Worm (Caenorhabditis elegans): Measurements from ENCODE around the gene F30H5.3.

The F30H5.3 gene

DNA sequence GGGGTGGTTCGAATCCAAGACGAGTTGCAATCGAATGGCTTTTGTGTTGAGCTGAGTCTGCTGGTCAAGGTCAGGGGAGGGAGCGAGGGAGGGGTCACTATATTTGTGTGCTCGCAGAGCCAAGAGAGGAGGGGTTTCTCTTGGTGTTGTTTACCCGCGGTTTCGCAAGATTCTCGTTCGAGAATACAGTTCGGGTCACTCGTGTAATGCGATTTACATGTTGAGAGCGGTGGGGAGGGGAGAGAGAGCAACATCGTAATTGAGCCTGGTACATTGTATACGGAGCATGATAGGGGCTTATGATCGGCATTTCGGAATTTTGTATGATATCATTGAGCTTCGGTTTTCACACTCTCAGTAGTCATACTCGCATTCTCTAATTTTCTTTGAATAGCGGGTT, at the start of gene F30H5.3:
Gene F30H5.3, minus strand, starts transcription at position 101 of the 400 bp plus-strand sequence.
- TF ChIP-seq dmd-8 (GFP tag; IDR thresholded peaks at IDR 0.05) (0 out of 2 replicates have a peak, but pooled peaks have one; percentile 13), ceh-28 (tag; optimal IDR thresholded peaks at IDR 0.05) (no peak)

DNA sequence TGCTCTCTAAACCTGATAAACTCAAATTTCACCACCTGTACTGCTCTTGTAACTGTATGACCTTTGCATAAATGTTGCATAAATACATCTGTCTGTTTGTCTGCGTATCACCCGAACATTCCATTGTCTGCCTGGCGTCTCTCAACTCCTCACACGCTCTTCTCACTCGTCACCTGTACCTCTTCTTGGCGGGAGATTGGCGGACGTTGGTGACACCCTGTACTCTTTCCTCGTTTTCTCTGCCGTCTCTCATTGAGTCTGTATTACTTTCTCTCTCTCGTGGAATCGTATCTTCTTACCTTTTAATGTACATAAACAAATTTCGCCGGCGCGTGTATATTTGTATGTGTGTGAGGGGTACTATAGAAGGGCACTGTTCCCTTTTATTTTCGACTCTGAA, 46.8 kb upstream of the F30H5.3 start:
- TF ChIP-seq hlh-11 (tag; optimal IDR thresholded peaks at IDR 0.05), result peak; percentile 90
- TF ChIP-seq egl-43 (GFP tag; IDR thresholded peaks at IDR 0.05), result 0 out of 2 replicates have a peak, but pooled peaks have one; percentile 39
- no peak for TF ChIP-seq dmd-9 (GFP tag; IDR thresholded peaks at IDR 0.05)
- no peak for TF ChIP-seq tra-1 (GFP tag; IDR thresholded peaks at IDR 0.05)
- TF ChIP-seq unc-130 (GFP tag; optimal IDR thresholded peaks at IDR 0.05), result no peak
- no peak for TF ChIP-seq duxl-1 (tag; optimal IDR thresholded peaks at IDR 0.05; ENCODE audit: poor library complexity)
- TF ChIP-seq hlh-30 (tag; optimal IDR thresholded peaks at IDR 0.05; ENCODE audit: insufficient read depth), result peak; percentile 57
- peak in 1 of 2 experiments; percentile 36 for TF ChIP-seq unc-62 (GFP tag; optimal IDR thresholded peaks at IDR 0.05 in 1 of 2)
- no peak for TF ChIP-seq unc-62 (tag; optimal IDR thresholded peaks at IDR 0.05)
- no peak for TF ChIP-seq nhr-25 (tag; optimal IDR thresholded peaks at IDR 0.05; ENCODE audit: borderline replicate concordance, insufficient read depth)
- peak; percentile 10 for TF ChIP-seq mxl-3 (GFP tag; optimal IDR thresholded peaks at IDR 0.05)
- TF ChIP-seq ztf-11 (tag; optimal IDR thresholded peaks at IDR 0.05), result no peak
- peak; percentile 60; the same call in 1 of the 2 replicates for TF ChIP-seq nhr-41 (GFP tag; IDR thresholded peaks at IDR 0.05)
- TF ChIP-seq daf-12 (tag; optimal IDR thresholded peaks at IDR 0.05), result no peak
- no peak for TF ChIP-seq snpc-4 (tag; optimal IDR thresholded peaks at IDR 0.05)
- TF ChIP-seq ces-1 (GFP tag; optimal IDR thresholded peaks at IDR 0.05), result no peak
- TF ChIP-seq pha-4 (GFP tag; IDR thresholded peaks at IDR 0.05), result no peak
- TF ChIP-seq pha-4 (tag; optimal IDR thresholded peaks at IDR 0.05), result peak; percentile 60
- TF ChIP-seq aha-1 (tag), result peak; percentile 52
- TF ChIP-seq hmg-1.1 (GFP tag; IDR thresholded peaks at IDR 0.05), result 0 out of 2 replicates have a peak, but pooled peaks have one; percentile 34
- TF ChIP-seq nhr-28 (tag; optimal IDR thresholded peaks at IDR 0.05), result peak; percentile 40
- no peak for TF ChIP-seq F26F4.8 (GFP tag; conservative IDR thresholded peaks at IDR 0.05)
- TF ChIP-seq mep-1 (tag; optimal IDR thresholded peaks at IDR 0.05), result peak; percentile 44
- no peak for TF ChIP-seq zfp-2 (tag; optimal IDR thresholded peaks at IDR 0.05)
- TF ChIP-seq dmd-6 (GFP tag; IDR thresholded peaks at IDR 0.05), result no peak; the same call in 1 of the 2 replicates
- no peak for TF ChIP-seq ceh-32 (tag; optimal IDR thresholded peaks at IDR 0.05; ENCODE audit: poor library complexity)
- TF ChIP-seq lin-38 (GFP tag; IDR thresholded peaks at IDR 0.05), result no peak
- peak in 1 of 2 experiments; percentile 55 for TF ChIP-seq mdl-1 (tag; optimal IDR thresholded peaks at IDR 0.05)
- TF ChIP-seq gei-8 (GFP tag; optimal IDR thresholded peaks at IDR 0.05), result no peak
- TF ChIP-seq nhr-48 (tag; optimal IDR thresholded peaks at IDR 0.05), result peak; percentile 64
- peak; percentile 66 for TF ChIP-seq mes-2 (tag; optimal IDR thresholded peaks at IDR 0.05; ENCODE audit: poor library complexity, severe bottlenecking)
- TF ChIP-seq aly-2 (tag; optimal IDR thresholded peaks at IDR 0.05), result no peak
- peak; percentile 7 for TF ChIP-seq pqm-1 (tag; optimal IDR thresholded peaks at IDR 0.05)
- no peak for TF ChIP-seq daf-16 (GFP tag; optimal IDR thresholded peaks at IDR 0.05)
- TF ChIP-seq daf-16 (tag; optimal IDR thresholded peaks at IDR 0.05), result peak; percentile 95
- peak; percentile 13 for TF ChIP-seq nhr-77 (tag; optimal IDR thresholded peaks at IDR 0.05)
- TF ChIP-seq arid-1 (GFP tag; conservative IDR thresholded peaks at IDR 0.05), result 0 out of 2 replicates have a peak, but pooled peaks have one; percentile 22
- peak; percentile 90 for TF ChIP-seq dve-1 (tag; optimal IDR thresholded peaks at IDR 0.05; ENCODE audit: insufficient read depth)
- no peak for TF ChIP-seq nhr-42 (GFP tag; IDR thresholded peaks at IDR 0.05)
- no peak for TF ChIP-seq fkh-10 (GFP tag; optimal IDR thresholded peaks at IDR 0.05)
